Worm (Caenorhabditis elegans) whole organism, L1 larva: ENCODE data around the gene str-187.

Source experiments
- C04F5.9 ChIP-seq: sonication (generic microtip); optimal IDR thresholded peaks from 2 replicates; lab custom pipeline; 2016; ENCODE audit warnings: missing genetic modification characterization, missing compliant biosample characterization
- C34B4.2 ChIP-seq: sonication (generic microtip); optimal IDR thresholded peaks from 2 replicates; lab custom pipeline; 2017; ENCODE audit warnings: mild to moderate bottlenecking, missing genetic modification characterization, missing compliant biosample characterization
- F16B12.6 ChIP-seq: fragments of 150-350 bp; optimal IDR thresholded peaks from 2 replicates; lab custom pipeline; 2014; ENCODE audit warnings: missing biosample characterization, missing genetic modification characterization
- aha-1 ChIP-seq: fragments of 150-350 bp; optimal IDR thresholded peaks from 2 replicates; lab custom pipeline; 2014; ENCODE audit warnings: missing biosample characterization, missing genetic modification characterization
- aly-2 ChIP-seq: fragments of 150-350 bp; optimal IDR thresholded peaks from 2 replicates; lab custom pipeline; 2014; ENCODE audit warnings: missing biosample characterization, missing genetic modification characterization
- blmp-1 ChIP-seq: fragments of 150-350 bp; optimal IDR thresholded peaks from 2 replicates; lab custom pipeline; 2014; ENCODE audit warnings: missing biosample characterization, missing genetic modification characterization
- ceh-63 ChIP-seq: fragments of 200-800 bp; sonication (Bioruptor generic); optimal IDR thresholded peaks from 2 replicates; lab custom pipeline; 2018; ENCODE audit warnings: mild to moderate bottlenecking, missing genetic modification characterization, missing compliant biosample characterization
- ceh-88 ChIP-seq: fragments of 200-800 bp; sonication (Bioruptor generic); IDR thresholded peaks from 2 replicates; pipeline ENCODE4 v1.3.6; 2022; ENCODE audit warnings: missing genetic modification characterization, missing compliant biosample characterization
- ces-1 ChIP-seq: fragments of 150-350 bp; optimal IDR thresholded peaks from 2 replicates; lab custom pipeline; 2014; ENCODE audit warnings: missing biosample characterization, missing genetic modification reagents, missing genetic modification characterization
- dpl-1 ChIP-seq, 3 experiments: fragments of 150-350 bp in 2 of 3; sonication (generic microtip) in 1 of 3; optimal IDR thresholded peaks; 2 replicates each; lab custom pipeline; 2014 to 2017; ENCODE audit warnings: missing biosample characterization in 3 of 3, missing genetic modification characterization in 3 of 3, missing genetic modification reagents in 3 of 3
- dsc-1 ChIP-seq: sonication (generic microtip); optimal IDR thresholded peaks from 2 replicates; lab custom pipeline; 2016; ENCODE audit warnings: mild to moderate bottlenecking, missing genetic modification characterization, missing compliant biosample characterization
- efl-1 ChIP-seq, 4 experiments: fragments of 150-350 bp; optimal IDR thresholded peaks in 3 of 4; peaks in 1 of 4; 1 replicate in 1 of 4; 2 replicates in 3 of 4; lab custom pipeline; 2014; ENCODE audit warnings: missing biosample characterization in 2 of 4, missing genetic modification characterization in 2 of 4, missing genetic modification reagents in 2 of 4
- efl-3 ChIP-seq: fragments of 200-800 bp; sonication (Bioruptor generic); optimal IDR thresholded peaks from 2 replicates; lab custom pipeline; 2018; ENCODE audit warnings: mild to moderate bottlenecking, missing genetic modification characterization, missing compliant biosample characterization
- egl-13 ChIP-seq: sonication (generic microtip); optimal IDR thresholded peaks from 2 replicates; lab custom pipeline; 2016; ENCODE audit warnings: missing genotype, missing genetic modification reagents, missing genetic modification characterization, missing compliant biosample characterization
- egl-27 ChIP-seq, 2 experiments: fragments of 150-350 bp in 1 of 2; sonication (generic microtip); optimal IDR thresholded peaks; 3 replicates each; lab custom pipeline; 2017 to 2018; ENCODE audit warnings: missing biosample characterization in 2 of 2, missing genetic modification characterization in 2 of 2, missing genetic modification reagents in 2 of 2
- elt-2 ChIP-seq: sonication (generic microtip); optimal IDR thresholded peaks from 2 replicates; lab custom pipeline; 2016; ENCODE audit warnings: missing genetic modification characterization, mild to moderate bottlenecking, inconsistent platforms, missing compliant biosample characterization, missing genetic modification reagents
- ets-5 ChIP-seq: fragments of 200-800 bp; sonication (Bioruptor generic); IDR thresholded peaks from 2 replicates; pipeline ENCODE4 v1.3.6; 2022; ENCODE audit warnings: missing genetic modification characterization, missing compliant biosample characterization
- fkh-10 ChIP-seq: sonication (generic microtip); optimal IDR thresholded peaks from 2 replicates; lab custom pipeline; 2017; ENCODE audit warnings: missing biosample characterization, missing genetic modification reagents, missing genetic modification characterization
- fkh-4 ChIP-seq: sonication (generic microtip); optimal IDR thresholded peaks from 2 replicates; lab custom pipeline; 2016; ENCODE audit warnings: missing compliant biosample characterization, missing genetic modification characterization, borderline replicate concordance
- fos-1 ChIP-seq: fragments of 150-350 bp; optimal IDR thresholded peaks from 2 replicates; lab custom pipeline; 2014; ENCODE audit warnings: missing biosample characterization, missing genetic modification characterization
- hlh-17 ChIP-seq: fragments of 200-800 bp; sonication (Bioruptor generic); optimal IDR thresholded peaks from 2 replicates; lab custom pipeline; 2018; ENCODE audit warnings: missing genetic modification characterization, mild to moderate bottlenecking, missing compliant biosample characterization, moderate library complexity, borderline replicate concordance
- hpl-2 ChIP-seq: fragments of 150-350 bp; optimal IDR thresholded peaks from 2 replicates; lab custom pipeline; 2014; ENCODE audit warnings: missing biosample characterization, missing genetic modification reagents, missing genetic modification characterization
- irx-1 ChIP-seq: sonication (generic microtip); optimal IDR thresholded peaks from 2 replicates; lab custom pipeline; 2016; ENCODE audit warnings: missing genetic modification characterization, missing compliant biosample characterization
- isw-1 ChIP-seq: fragments of 200-800 bp; sonication (Bioruptor generic); IDR thresholded peaks from 2 replicates; pipeline ENCODE4 v1.3.6; 2022; ENCODE audit warnings: missing genetic modification characterization, missing compliant biosample characterization
- jun-1 ChIP-seq: fragments of 150-350 bp; optimal IDR thresholded peaks from 2 replicates; lab custom pipeline; 2014; ENCODE audit warnings: missing biosample characterization, missing genetic modification reagents, missing genetic modification characterization
- lin-13 ChIP-seq: fragments of 150-350 bp; optimal IDR thresholded peaks from 2 replicates; lab custom pipeline; 2014; ENCODE audit warnings: missing biosample characterization, missing genetic modification reagents, missing genetic modification characterization
- lin-35 ChIP-seq, 2 experiments: fragments of 150-350 bp; optimal IDR thresholded peaks; 2 replicates each; lab custom pipeline; 2014; ENCODE audit warnings: missing biosample characterization in 2 of 2, missing genetic modification characterization in 2 of 2, missing genetic modification reagents in 2 of 2
- lin-39 ChIP-seq: fragments of 150-350 bp; optimal IDR thresholded peaks from 2 replicates; lab custom pipeline; 2014; ENCODE audit warnings: missing biosample characterization, missing genetic modification reagents, missing genetic modification characterization
- lir-3 ChIP-seq: sonication (generic microtip); optimal IDR thresholded peaks from 2 replicates; lab custom pipeline; 2016; ENCODE audit warnings: mild to moderate bottlenecking, missing genetic modification characterization, moderate library complexity, missing compliant biosample characterization; ENCODE audit not compliant: poor library complexity
- lsy-2 ChIP-seq, 2 experiments: fragments of 150-350 bp; optimal IDR thresholded peaks; 2 replicates each; lab custom pipeline; 2014; ENCODE audit warnings: missing biosample characterization in 2 of 2, missing genetic modification characterization in 2 of 2
- mdl-1 ChIP-seq, 2 experiments: fragments of 150-350 bp; optimal IDR thresholded peaks; 2 replicates each; lab custom pipeline; 2014 to 2017; ENCODE audit warnings: missing biosample characterization in 2 of 2, missing genetic modification characterization in 2 of 2, inconsistent platforms in 1 of 2
- mep-1 ChIP-seq: fragments of 150-350 bp; optimal IDR thresholded peaks from 2 replicates; lab custom pipeline; 2014; ENCODE audit warnings: missing biosample characterization, missing genetic modification characterization
- nhr-11 ChIP-seq: fragments of 150-350 bp; optimal IDR thresholded peaks from 2 replicates; lab custom pipeline; 2014; ENCODE audit warnings: missing biosample characterization, missing genetic modification characterization
- nhr-19 ChIP-seq: fragments of 200-800 bp; sonication (Bioruptor generic); conservative IDR thresholded peaks from 2 replicates; pipeline ENCODE4 v1.3.6; 2022; ENCODE audit warnings: missing genetic modification characterization, missing compliant biosample characterization
- nhr-20 ChIP-seq: sonication (generic microtip); optimal IDR thresholded peaks from 2 replicates; lab custom pipeline; 2016; ENCODE audit warnings: mild to moderate bottlenecking, missing genetic modification characterization, missing compliant biosample characterization
- nhr-237 ChIP-seq: fragments of 150-350 bp; optimal IDR thresholded peaks from 2 replicates; lab custom pipeline; 2014; ENCODE audit warnings: missing biosample characterization, missing genetic modification characterization
- nhr-71 ChIP-seq: sonication (generic microtip); optimal IDR thresholded peaks from 2 replicates; lab custom pipeline; 2016; ENCODE audit warnings: mild to moderate bottlenecking, missing genetic modification characterization, moderate library complexity, missing compliant biosample characterization
- nhr-85 ChIP-seq: sonication (generic microtip); peaks from one replicate; lab custom pipeline; 2016; ENCODE audit warnings: missing genetic modification characterization, inconsistent platforms, missing compliant biosample characterization
- nhr-90 ChIP-seq: sonication (generic microtip); optimal IDR thresholded peaks from 2 replicates; lab custom pipeline; 2016; ENCODE audit warnings: mild to moderate bottlenecking, missing genetic modification characterization, missing compliant biosample characterization; ENCODE audit not compliant: poor library complexity
- pag-3 ChIP-seq: sonication (generic microtip); optimal IDR thresholded peaks from 2 replicates; lab custom pipeline; 2017; ENCODE audit warnings: missing genetic modification characterization, mild to moderate bottlenecking, missing compliant biosample characterization, antibody characterized with exemption, borderline replicate concordance; ENCODE audit not compliant: insufficient read depth
- pax-3 ChIP-seq: fragments of 200-800 bp; sonication (Bioruptor generic); optimal IDR thresholded peaks from 2 replicates; lab custom pipeline; 2018; ENCODE audit warnings: mild to moderate bottlenecking, missing genetic modification characterization, moderate library complexity, missing compliant biosample characterization
- skn-1 ChIP-seq: fragments of 150-350 bp; optimal IDR thresholded peaks from 2 replicates; lab custom pipeline; 2014; ENCODE audit warnings: missing biosample characterization, missing genetic modification characterization
- snpc-4 ChIP-seq: fragments of 150-350 bp; optimal IDR thresholded peaks from 2 replicates; lab custom pipeline; 2014; ENCODE audit warnings: missing biosample characterization, missing genetic modification characterization
- snu-23 ChIP-seq: sonication (generic microtip); optimal IDR thresholded peaks from 2 replicates; lab custom pipeline; 2016; ENCODE audit warnings: missing genetic modification characterization, missing compliant biosample characterization
- sptf-1 ChIP-seq: fragments of 150-350 bp; optimal IDR thresholded peaks from 2 replicates; lab custom pipeline; 2014; ENCODE audit warnings: missing biosample characterization, missing genetic modification characterization
- sup-37 ChIP-seq: fragments of 200-800 bp; sonication (Bioruptor generic); optimal IDR thresholded peaks from 2 replicates; lab custom pipeline; 2018; ENCODE audit warnings: mild to moderate bottlenecking, missing genetic modification characterization, missing compliant biosample characterization
- swsn-7 ChIP-seq: sonication (generic microtip); optimal IDR thresholded peaks from 2 replicates; lab custom pipeline; 2016; ENCODE audit warnings: missing genetic modification characterization, missing compliant biosample characterization
- unc-30 ChIP-seq: sonication (generic microtip); optimal IDR thresholded peaks from 2 replicates; lab custom pipeline; 2017; ENCODE audit warnings: missing biosample characterization, missing genetic modification characterization
- unc-62 ChIP-seq: fragments of 150-350 bp; optimal IDR thresholded peaks from 2 replicates; lab custom pipeline; 2014; ENCODE audit warnings: missing biosample characterization, missing genetic modification reagents, missing genetic modification characterization
- unc-98 ChIP-seq: fragments of 200-800 bp; sonication (Bioruptor generic); IDR thresholded peaks from 2 replicates; pipeline ENCODE4 v1.3.6; 2022; ENCODE audit warnings: missing genetic modification characterization, missing compliant biosample characterization
- xbp-1 ChIP-seq: sonication (generic microtip); optimal IDR thresholded peaks from 2 replicates; lab custom pipeline; 2016; ENCODE audit warnings: missing genetic modification characterization, missing compliant biosample characterization
- ztf-4 ChIP-seq: fragments of 150-350 bp; optimal IDR thresholded peaks from 2 replicates; lab custom pipeline; 2014; ENCODE audit warnings: missing biosample characterization, missing genetic modification characterization

Gene str-187

DNA sequence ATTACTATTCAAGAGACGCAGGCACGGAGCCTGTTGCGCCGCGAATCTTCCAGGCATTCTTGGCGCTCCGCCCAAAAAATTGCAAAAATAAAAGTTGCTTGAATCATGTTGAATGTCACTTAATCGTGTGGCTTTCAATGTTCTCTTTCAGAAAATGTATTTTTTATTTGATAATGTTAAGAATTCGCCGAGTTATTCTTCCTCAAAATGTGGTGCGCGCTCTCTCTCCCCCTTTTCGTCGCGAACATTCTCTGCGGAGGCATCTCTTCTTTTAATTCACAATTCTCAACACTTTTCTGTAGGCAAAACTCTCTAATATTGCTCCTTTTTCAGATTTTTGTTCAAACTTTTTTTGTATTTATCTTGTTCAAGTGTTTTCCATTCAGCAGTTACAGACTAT, 13.0 kb downstream of the str-187 start (continued):
- TF ChIP-seq efl-1 (optimal IDR thresholded peaks at IDR 0.05; lab: Kevin White, UChicago), result peak; percentile 86 to 89
- peak; percentile 72 to 98 for TF ChIP-seq efl-1 (GFP tag; optimal IDR thresholded peaks at IDR 0.05 in 1 of 2; lab: Kevin White, UChicago)
- peak; percentile 70 for TF ChIP-seq snpc-4 (tag; lab: Kevin White, UChicago)
- TF ChIP-seq snu-23 (GFP tag; lab: Kevin White, UChicago), result peak; percentile 99
- TF ChIP-seq elt-2 (tag; lab: Kevin White, UChicago), result peak; percentile 76
- peak; percentile 99 for TF ChIP-seq nhr-20 (tag; lab: Kevin White, UChicago)
- TF ChIP-seq sptf-1 (tag; lab: Kevin White, UChicago), result no peak
- peak; percentile 99 for TF ChIP-seq pax-3
- TF ChIP-seq unc-62, result peak; percentile 37
- peak; percentile 69 for TF ChIP-seq efl-3 (GFP tag; lab: Kevin White, UChicago)
- peak; percentile 94 for TF ChIP-seq fos-1 (tag; lab: Kevin White, UChicago)
- peak; percentile 90 to 96 for TF ChIP-seq lsy-2 (tag; optimal IDR thresholded peaks at IDR 0.05; lab: Kevin White, UChicago)
- TF ChIP-seq xbp-1 (tag; lab: Kevin White, UChicago), result peak; percentile 98
- peak; percentile 74 to 80 (median 77) for TF ChIP-seq dpl-1 (GFP tag; optimal IDR thresholded peaks at IDR 0.05; lab: Kevin White, UChicago)
- TF ChIP-seq nhr-85 (tag; lab: Kevin White, UChicago), result peak; percentile 99
- TF ChIP-seq nhr-71 (tag; lab: Kevin White, UChicago), result peak; percentile 100
- TF ChIP-seq egl-27 (tag; optimal IDR thresholded peaks at IDR 0.05; lab: Kevin White, UChicago), result peak; percentile 71 to 88
- peak; percentile 96 for TF ChIP-seq nhr-11
- peak; percentile 33 for TF ChIP-seq ces-1 (GFP tag; lab: Kevin White, UChicago)
- TF ChIP-seq skn-1 (tag; lab: Kevin White, UChicago), result peak; percentile 87
- peak; percentile 91 for TF ChIP-seq C04F5.9 (tag; lab: Kevin White, UChicago)
- peak; percentile 98 for TF ChIP-seq nhr-90
- peak; percentile 99 for TF ChIP-seq dsc-1 (tag; lab: Kevin White, UChicago)
- TF ChIP-seq hlh-17, result peak; percentile 23
- TF ChIP-seq hpl-2 (GFP tag; lab: Kevin White, UChicago), result peak; percentile 94
- no peak for TF ChIP-seq ets-5 (GFP tag; lab: Robert Waterston, UW)
- TF ChIP-seq ceh-63 (GFP tag; lab: Kevin White, UChicago), result peak; percentile 82
- peak; percentile 80 for TF ChIP-seq blmp-1 (tag; lab: Kevin White, UChicago)
- peak; percentile 86 for TF ChIP-seq unc-98 (GFP tag; lab: Robert Waterston, UW)
- TF ChIP-seq lin-39 (tag; lab: Kevin White, UChicago), result peak; percentile 91
- peak; percentile 96 for TF ChIP-seq irx-1 (tag; lab: Kevin White, UChicago)
- TF ChIP-seq ztf-4, result peak; percentile 95
- peak; percentile 99 for TF ChIP-seq swsn-7
- peak; percentile 80 for TF ChIP-seq lir-3 (tag; lab: Kevin White, UChicago)
- TF ChIP-seq egl-13 (tag; lab: Kevin White, UChicago), result peak; percentile 99
- peak; percentile 49 for TF ChIP-seq F16B12.6
- peak; percentile 86 for TF ChIP-seq fkh-4
- TF ChIP-seq lin-35 (GFP tag; optimal IDR thresholded peaks at IDR 0.05; lab: Kevin White, UChicago), result peak; percentile 83 to 90
- peak; percentile 96 for TF ChIP-seq nhr-19 (GFP tag; lab: Robert Waterston, UW)
- TF ChIP-seq nhr-237 (tag; lab: Kevin White, UChicago), result peak; percentile 92
- peak; percentile 99 for TF ChIP-seq isw-1 (GFP tag; lab: Robert Waterston, UW)
- TF ChIP-seq mep-1 (tag; lab: Kevin White, UChicago), result peak; percentile 95
- peak; percentile 68 for TF ChIP-seq C34B4.2 (tag; lab: Kevin White, UChicago)
- peak; percentile 92 for TF ChIP-seq aly-2 (tag; lab: Kevin White, UChicago)
- TF ChIP-seq mdl-1 (tag; optimal IDR thresholded peaks at IDR 0.05; lab: Kevin White, UChicago), result peak; percentile 6 to 74
- TF ChIP-seq aha-1 (tag; lab: Kevin White, UChicago), result peak; percentile 88
- peak; percentile 99 for TF ChIP-seq fkh-10 (GFP tag; lab: Kevin White, UChicago)
- TF ChIP-seq sup-37 (GFP tag; lab: Kevin White, UChicago), result peak; percentile 97
- peak; percentile 92 for TF ChIP-seq lin-13
- peak; percentile 98 for TF ChIP-seq ceh-88 (GFP tag; lab: Robert Waterston, UW)
- no peak for TF ChIP-seq pag-3 (tag; lab: Kevin White, UChicago)
- TF ChIP-seq jun-1 (tag; lab: Kevin White, UChicago), result peak; percentile 96
- no peak for TF ChIP-seq unc-30 (tag; lab: Kevin White, UChicago)
